Worm (Caenorhabditis elegans) whole organism, L2 larva: ENCODE results near the gene srt-48.

ENCODE experiments used
- F13H6.1 ChIP-seq: sonication (generic microtip); optimal IDR thresholded peaks from 2 replicates; lab custom pipeline; 2016; ENCODE audit warnings: missing genetic modification characterization, missing compliant biosample characterization
- R02D3.7 ChIP-seq: fragments of 150-350 bp; optimal IDR thresholded peaks from 2 replicates; lab custom pipeline; 2014; ENCODE audit warnings: missing biosample characterization, missing genetic modification characterization
- alr-1 ChIP-seq: fragments of 150-350 bp; optimal IDR thresholded peaks from 2 replicates; lab custom pipeline; 2014; ENCODE audit warnings: missing biosample characterization, missing genetic modification characterization
- aly-2 ChIP-seq: fragments of 150-350 bp; optimal IDR thresholded peaks from 2 replicates; lab custom pipeline; 2014; ENCODE audit warnings: missing biosample characterization, missing genetic modification characterization
- ama-1 ChIP-seq: fragments of 150-350 bp; optimal IDR thresholded peaks from 2 replicates; lab custom pipeline; 2018; ENCODE audit warnings: inconsistent platforms
- ceh-16 ChIP-seq: fragments of 150-350 bp; optimal IDR thresholded peaks from 2 replicates; lab custom pipeline; 2014; ENCODE audit warnings: missing biosample characterization, missing genetic modification characterization
- crh-2 ChIP-seq: sonication (generic microtip); optimal IDR thresholded peaks from 2 replicates; lab custom pipeline; 2017; ENCODE audit warnings: missing biosample characterization, missing genetic modification characterization
- dmd-4 ChIP-seq: sonication (generic microtip); optimal IDR thresholded peaks from 2 replicates; lab custom pipeline; 2017; ENCODE audit warnings: missing biosample characterization, missing genetic modification characterization
- elt-1 ChIP-seq: fragments of 150-350 bp; optimal IDR thresholded peaks from 2 replicates; lab custom pipeline; 2014; ENCODE audit warnings: missing biosample characterization, missing genetic modification characterization
- elt-3 ChIP-seq: sonication (generic microtip); optimal IDR thresholded peaks from 2 replicates; lab custom pipeline; 2017; ENCODE audit warnings: missing biosample characterization, missing genetic modification characterization
- gmeb-1 ChIP-seq: fragments of 150-350 bp; optimal IDR thresholded peaks from 2 replicates; lab custom pipeline; 2014; ENCODE audit warnings: missing biosample characterization, missing genetic modification characterization
- lin-11 ChIP-seq: fragments of 150-350 bp; sonication (generic microtip); optimal IDR thresholded peaks from 2 replicates; lab custom pipeline; 2014; ENCODE audit warnings: missing biosample characterization, missing genetic modification characterization, inconsistent platforms, mixed read lengths
- lin-13 ChIP-seq: fragments of 150-350 bp; optimal IDR thresholded peaks from 2 replicates; lab custom pipeline; 2014; ENCODE audit warnings: missing biosample characterization, missing genetic modification reagents, missing genetic modification characterization
- lsy-2 ChIP-seq, 2 experiments: fragments of 150-350 bp in 1 of 2; sonication (generic microtip) in 1 of 2; optimal IDR thresholded peaks; 2 replicates each; lab custom pipeline; 2014 to 2017; ENCODE audit warnings: missing biosample characterization in 2 of 2, missing genetic modification characterization in 2 of 2
- mab-5 ChIP-seq: fragments of 150-350 bp; optimal IDR thresholded peaks from 2 replicates; lab custom pipeline; 2014; ENCODE audit warnings: missing biosample characterization, missing genetic modification characterization
- mbf-1 ChIP-seq: sonication (generic microtip); optimal IDR thresholded peaks from 2 replicates; lab custom pipeline; 2017; ENCODE audit warnings: missing biosample characterization, missing genetic modification characterization
- mdl-1 ChIP-seq, 2 experiments: fragments of 150-350 bp in 1 of 2; sonication (generic microtip) in 1 of 2; optimal IDR thresholded peaks; 2 replicates each; lab custom pipeline; 2017; ENCODE audit warnings: missing biosample characterization in 2 of 2, missing genetic modification characterization in 2 of 2
- nhr-10 ChIP-seq: sonication (generic microtip); optimal IDR thresholded peaks from 2 replicates; lab custom pipeline; 2017; ENCODE audit warnings: missing biosample characterization, missing genetic modification characterization
- nhr-11 ChIP-seq: fragments of 150-350 bp; optimal IDR thresholded peaks from 2 replicates; lab custom pipeline; 2014; ENCODE audit warnings: missing biosample characterization, missing genetic modification characterization
- nhr-12 ChIP-seq: fragments of 150-350 bp; optimal IDR thresholded peaks from 2 replicates; lab custom pipeline; 2014; ENCODE audit warnings: missing biosample characterization, missing genetic modification characterization
- nhr-129 ChIP-seq: fragments of 150-350 bp; optimal IDR thresholded peaks from 2 replicates; lab custom pipeline; 2014; ENCODE audit warnings: missing biosample characterization, missing genetic modification characterization
- nhr-25 ChIP-seq: fragments of 150-350 bp; sonication (generic microtip); optimal IDR thresholded peaks from 3 replicates; lab custom pipeline; 2014; ENCODE audit warnings: missing biosample characterization, missing genetic modification characterization
- nhr-77 ChIP-seq: fragments of 150-350 bp; optimal IDR thresholded peaks from 2 replicates; lab custom pipeline; 2014; ENCODE audit warnings: missing biosample characterization, missing genetic modification characterization
- peb-1 ChIP-seq: fragments of 150-350 bp; optimal IDR thresholded peaks from 2 replicates; lab custom pipeline; 2014; ENCODE audit warnings: missing biosample characterization, missing genetic modification characterization
- sem-4 ChIP-seq: fragments of 150-350 bp; optimal IDR thresholded peaks from 2 replicates; lab custom pipeline; 2014; ENCODE audit warnings: missing biosample characterization, missing genetic modification reagents, missing genetic modification characterization
- skn-1 ChIP-seq: sonication (generic microtip); optimal IDR thresholded peaks from 2 replicates; lab custom pipeline; 2017; ENCODE audit warnings: missing biosample characterization, missing genetic modification characterization
- sma-3 ChIP-seq: sonication (generic microtip); optimal IDR thresholded peaks from 2 replicates; lab custom pipeline; 2016; ENCODE audit warnings: missing genetic modification reagents, missing genetic modification characterization, missing compliant biosample characterization
- sma-9 ChIP-seq, 2 experiments: fragments of 150-350 bp in 1 of 2; sonication (generic microtip) in 1 of 2; optimal IDR thresholded peaks; 2 replicates each; lab custom pipeline; 2014 to 2016; ENCODE audit warnings: missing genetic modification characterization in 2 of 2, mild to moderate bottlenecking in 1 of 2, missing biosample characterization in 1 of 2, missing compliant biosample characterization in 1 of 2, missing genetic modification reagents in 1 of 2, moderate library complexity in 1 of 2
- snpc-4 ChIP-seq: fragments of 150-350 bp; optimal IDR thresholded peaks from 2 replicates; lab custom pipeline; 2014; ENCODE audit warnings: missing biosample characterization, missing genetic modification characterization
- unc-39 ChIP-seq: fragments of 150-350 bp; optimal IDR thresholded peaks from 2 replicates; lab custom pipeline; 2014; ENCODE audit warnings: missing biosample characterization, missing genetic modification characterization
- zag-1 ChIP-seq: fragments of 150-350 bp; optimal IDR thresholded peaks from 2 replicates; lab custom pipeline; 2014; ENCODE audit warnings: missing biosample characterization, missing genetic modification characterization
- ztf-1 ChIP-seq: fragments of 200-800 bp; sonication (Bioruptor generic); conservative IDR thresholded peaks from 2 replicates; pipeline ENCODE4 v1.3.6; 2022; ENCODE audit warnings: missing genetic modification characterization, missing compliant biosample characterization
- ztf-11 ChIP-seq: sonication (generic microtip); optimal IDR thresholded peaks from 2 replicates; lab custom pipeline; 2017; ENCODE audit warnings: missing biosample characterization, missing genetic modification characterization
- ztf-4 ChIP-seq: fragments of 150-350 bp; optimal IDR thresholded peaks from 2 replicates; lab custom pipeline; 2014; ENCODE audit warnings: missing biosample characterization, missing genetic modification characterization

srt-48 gene

ce11 chrIV:15063789-15064188 is 4.9 kb downstream of the srt-48 start:
- no peak for TF ChIP-seq F13H6.1 (tag; lab: Kevin White, UChicago)
- TF ChIP-seq snpc-4 (tag; lab: Kevin White, UChicago): no peak
- TF ChIP-seq aly-2: no peak
- no peak for TF ChIP-seq alr-1 (tag; lab: Kevin White, UChicago)
- no peak for TF ChIP-seq skn-1

- TF ChIP-seq sem-4 (no peak), sma-9 (GFP tag; optimal IDR thresholded peaks at IDR 0.05; lab: Kevin White, UChicago) (no peak), sma-9 (tag; optimal IDR thresholded peaks at IDR 0.05; lab: Kevin White, UChicago) (no peak), elt-3 (no peak), peb-1 (no peak), lsy-2 (tag; optimal IDR thresholded peaks at IDR 0.05; lab: Kevin White, UChicago) (no peak), R02D3.7 (no peak), gmeb-1 (no peak), ceh-16 (tag; lab: Kevin White, UChicago) (no peak), dmd-4 (tag; lab: Kevin White, UChicago) (no peak), unc-39 (tag; lab: Kevin White, UChicago) (no peak), crh-2 (tag; lab: Kevin White, UChicago) (no peak)
Measured at ce11 chrIV:15057994-15058393, 10.7 kb downstream of the srt-48 start, which contains the start of gene Y41E3.13. Gene Y41E3.13 (plus strand): TSS chrIV:15058294.

DNA sequence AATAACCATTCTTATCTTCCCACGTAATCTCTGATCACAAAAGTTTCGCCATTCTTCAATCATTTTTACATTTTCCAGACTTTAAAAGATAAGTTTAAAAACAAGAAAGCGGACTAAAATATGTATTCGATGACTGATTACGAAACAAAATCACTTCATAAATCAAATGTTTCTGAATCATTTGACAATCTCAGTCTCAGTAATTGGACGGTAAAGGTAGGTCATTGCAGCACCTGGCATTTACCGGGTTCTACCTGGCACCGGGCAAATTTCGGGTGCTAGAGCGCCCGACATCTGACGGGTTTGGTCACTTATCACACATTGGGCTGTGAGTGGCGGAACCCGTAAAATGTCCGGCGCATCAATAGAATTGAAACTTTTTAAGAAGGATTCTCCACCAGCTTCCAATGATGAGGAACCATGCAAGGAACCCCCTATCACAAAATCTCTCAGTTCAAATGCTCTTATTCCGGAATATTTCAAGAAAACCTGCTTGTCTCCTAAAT is 12.6 kb downstream of the srt-48 start, which contains the start of gene Y41E3.19:
Gene Y41E3.19, plus strand, starts transcription at position 51 of the 506 bp plus-strand sequence.
- no peak for TF ChIP-seq nhr-129 (tag; lab: Kevin White, UChicago)
- TF ChIP-seq mbf-1 (tag; lab: Kevin White, UChicago): no peak
- no peak for TF ChIP-seq nhr-12 (tag; lab: Kevin White, UChicago)
- no peak for TF ChIP-seq nhr-11 (tag; lab: Kevin White, UChicago)
- TF ChIP-seq ztf-11 (tag; lab: Kevin White, UChicago): no peak
- no peak for TF ChIP-seq ceh-16 (tag; lab: Kevin White, UChicago)
- no peak for TF ChIP-seq elt-1
- no peak for TF ChIP-seq mab-5 (tag; lab: Kevin White, UChicago)
- no peak for TF ChIP-seq F13H6.1 (tag; lab: Kevin White, UChicago)
- no peak for TF ChIP-seq sma-3
- no peak for TF ChIP-seq dmd-4 (tag; lab: Kevin White, UChicago)
- no peak for TF ChIP-seq sem-4
- no peak for TF ChIP-seq ztf-1 (GFP tag; lab: Robert Waterston, UW)
- no peak for TF ChIP-seq crh-2 (tag; lab: Kevin White, UChicago)

ce11 chrIV:15053271-15053670 is 15.4 kb downstream of the srt-48 start, which contains the start of gene srt-47:
Gene srt-47 (minus strand): TSS chrIV:15053371.
- TF ChIP-seq nhr-25 (tag; lab: Kevin White, UChicago): no peak

- TF ChIP-seq crh-2 (tag; lab: Kevin White, UChicago) (no peak), ztf-4 (no peak), lin-13 (GFP tag; lab: Kevin White, UChicago) (no peak), mbf-1 (tag; lab: Kevin White, UChicago) (no peak), snpc-4 (tag; lab: Kevin White, UChicago) (no peak), ztf-1 (GFP tag; lab: Robert Waterston, UW) (no peak), alr-1 (tag; lab: Kevin White, UChicago) (no peak), ama-1 (lab: Kevin White, UChicago) (no peak), R02D3.7 (no peak), zag-1 (tag; lab: Kevin White, UChicago) (no peak), ztf-11 (tag; lab: Kevin White, UChicago) (no peak), sma-9 (GFP tag; optimal IDR thresholded peaks at IDR 0.05; lab: Kevin White, UChicago) (no peak), sma-9 (tag; optimal IDR thresholded peaks at IDR 0.05; lab: Kevin White, UChicago) (no peak), lsy-2 (tag; optimal IDR thresholded peaks at IDR 0.05; lab: Kevin White, UChicago) (no peak), nhr-77 (tag; lab: Kevin White, UChicago) (no peak), F13H6.1 (tag; lab: Kevin White, UChicago) (no peak), mab-5 (tag; lab: Kevin White, UChicago) (no peak), lin-11 (tag; lab: Kevin White, UChicago) (no peak), mdl-1 (tag; optimal IDR thresholded peaks at IDR 0.05; lab: Kevin White, UChicago) (no peak), nhr-10 (tag; lab: Kevin White, UChicago) (no peak)
Measured at ce11 chrIV:15051045-15051444, 17.7 kb downstream of the srt-48 start.
